Worm (Caenorhabditis elegans): ENCODE measurements around the gene F56B3.11.

F56B3.11 gene

DNA sequence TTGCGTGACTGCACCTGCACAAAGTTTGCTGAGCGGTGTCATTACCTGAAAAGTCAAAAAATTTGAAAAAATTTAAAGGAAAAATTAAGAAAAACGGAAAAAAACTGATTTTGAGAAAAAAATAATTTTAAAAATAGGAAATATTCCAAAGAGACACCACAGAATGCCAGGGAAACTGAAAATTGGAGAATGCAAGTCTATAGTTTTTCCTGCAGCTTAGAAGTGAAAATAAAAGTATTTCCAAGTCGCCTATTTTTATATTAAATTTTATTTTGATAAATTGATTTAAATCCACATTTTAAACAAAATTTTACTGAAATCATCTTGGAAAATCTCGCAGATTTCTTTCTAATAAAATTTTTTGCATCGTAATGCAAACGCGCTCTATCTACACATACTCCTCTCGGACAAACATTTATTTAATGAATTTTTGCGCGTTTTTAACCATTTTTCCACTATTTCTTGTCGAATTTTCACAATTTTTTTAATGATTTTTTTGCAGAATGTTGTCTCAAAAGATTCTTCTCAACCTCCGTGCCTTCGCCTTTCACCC, at the start of gene F56B3.11, which contains the start of gene ech-5 (continued):
- TF ChIP-seq snpc-4 (GFP tag; optimal IDR thresholded peaks at IDR 0.05) (no peak), snpc-4 (tag; optimal IDR thresholded peaks at IDR 0.05) (peak in 3 of 4 experiments; percentile 11 to 62 (median 35)), madf-8 (GFP tag; conservative IDR thresholded peaks at IDR 0.05) (no peak), lin-35 (GFP tag; optimal IDR thresholded peaks at IDR 0.05) (peak in 1 of 3 experiments; percentile 32), ztf-3 (GFP tag; optimal IDR thresholded peaks at IDR 0.05) (no peak), F33H1.4 (GFP tag; IDR thresholded peaks at IDR 0.05) (peak; percentile 31; the same call in 1 of the 2 replicates), lag-1 (GFP tag; IDR thresholded peaks at IDR 0.05) (no peak), ztf-22 (GFP tag; optimal IDR thresholded peaks at IDR 0.05) (no peak), nhr-80 (tag; optimal IDR thresholded peaks at IDR 0.05) (peak; percentile 1), tbp1 (GFP tag; optimal IDR thresholded peaks at IDR 0.05) (peak; percentile 40), hlh-26 (GFP tag; conservative IDR thresholded peaks at IDR 0.05) (no peak), bed-1 (GFP tag; IDR thresholded peaks at IDR 0.05) (no peak), ztf-6 (GFP tag; IDR thresholded peaks at IDR 0.05) (no peak), Y95B8A.8 (GFP tag; IDR thresholded peaks at IDR 0.05) (0 out of 2 replicates have a peak, but pooled peaks have one; percentile 20), lin-40 (tag; optimal IDR thresholded peaks at IDR 0.05) (peak; percentile 71), attf-3 (GFP tag; conservative IDR thresholded peaks at IDR 0.05) (peak; percentile 55; the same call in 1 of the 2 replicates), Y53G8AR.9 (GFP tag; conservative IDR thresholded peaks at IDR 0.05) (no peak), let-607 (tag; optimal IDR thresholded peaks at IDR 0.05) (peak in 1 of 2 experiments; percentile 64), zfh-2 (GFP tag; conservative IDR thresholded peaks at IDR 0.05) (no peak)

DNA sequence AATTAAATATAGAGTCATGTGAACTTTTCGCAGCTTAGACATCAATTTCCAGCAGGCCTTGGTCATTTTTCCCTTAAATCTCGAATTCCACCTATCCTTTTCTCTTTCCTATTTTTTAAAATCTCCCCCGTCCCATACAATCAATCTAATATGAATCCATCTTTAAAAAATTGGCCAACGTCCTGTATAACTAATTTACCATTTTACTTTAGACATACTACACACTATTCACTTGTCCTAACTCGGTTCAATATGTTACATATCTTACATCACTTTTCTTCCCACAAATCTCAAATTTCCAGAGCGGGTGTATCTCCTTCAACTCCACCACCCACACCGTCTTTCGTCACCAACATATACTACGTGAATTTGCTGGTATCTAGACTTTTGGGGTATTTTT, 48.8 kb upstream of the F56B3.11 start, which contains the start of gene lgc-33:
lgc-33 (plus strand) TSS at position 301 of the 400 bp plus-strand sequence.
- no peak for TF ChIP-seq egl-18 (GFP tag; IDR thresholded peaks at IDR 0.05)

- TF ChIP-seq mel-28 (tag; optimal IDR thresholded peaks at IDR 0.05; ENCODE audit: borderline replicate concordance) (no peak), somi-1 (GFP tag; optimal IDR thresholded peaks at IDR 0.05) (no peak), chd-7 (tag; optimal IDR thresholded peaks at IDR 0.05) (no peak), F22D6.2 (tag; optimal IDR thresholded peaks at IDR 0.05) (no peak), sptf-2 (GFP tag; optimal IDR thresholded peaks at IDR 0.05) (no peak), K12H6.12 (tag; optimal IDR thresholded peaks at IDR 0.05) (no peak), Y53F4B.3 (GFP tag; IDR thresholded peaks at IDR 0.05) (no peak), K11D2.4 (GFP tag; IDR thresholded peaks at IDR 0.05) (no peak), pbrm-1 (GFP tag; IDR thresholded peaks at IDR 0.05) (0 out of 2 replicates have a peak, but pooled peaks have one; percentile 32), F39B2.1 (GFP tag; IDR thresholded peaks at IDR 0.05) (no peak), Y67H2A.10 (GFP tag; conservative IDR thresholded peaks at IDR 0.05) (no peak), lin-26 (GFP tag; IDR thresholded peaks at IDR 0.05) (peak; percentile 82), snpc-3.4 (tag; optimal IDR thresholded peaks at IDR 0.05) (peak; percentile 21), snpc-1.3 (tag; optimal IDR thresholded peaks at IDR 0.05; ENCODE audit: insufficient read depth) (no peak), zim-3 (tag; optimal IDR thresholded peaks at IDR 0.05) (no peak), dpff-1 (tag; optimal IDR thresholded peaks at IDR 0.05) (no peak), aptf-3 (GFP tag; IDR thresholded peaks at IDR 0.05) (no peak), hrde-1 (tag; optimal IDR thresholded peaks at IDR 0.05; ENCODE audit: borderline replicate concordance) (no peak), repo-1 (tag; optimal IDR thresholded peaks at IDR 0.05) (no peak), nfya-2 (GFP tag; IDR thresholded peaks at IDR 0.05) (no peak), atf-7 (tag; optimal IDR thresholded peaks at IDR 0.05) (no peak), egl-18 (GFP tag; IDR thresholded peaks at IDR 0.05) (no peak), attf-6 (GFP tag; IDR thresholded peaks at IDR 0.05) (no peak), zfh-2 (GFP tag; conservative IDR thresholded peaks at IDR 0.05) (no peak), ceh-79 (tag; optimal IDR thresholded peaks at IDR 0.05) (no peak), F49E8.2 (tag; optimal IDR thresholded peaks at IDR 0.05; ENCODE audit: insufficient read depth) (no peak), ets-4 (GFP tag; optimal IDR thresholded peaks at IDR 0.05) (no peak), lag-1 (GFP tag; IDR thresholded peaks at IDR 0.05) (no peak)
Observed at ce11 chrIV:842630-843029, 46.3 kb upstream of the F56B3.11 start.
